Worm (Caenorhabditis elegans) whole organism, L2 larva: ENCODE data around the gene anat-1.

ENCODE experiments used
- ama-1 ChIP-seq: fragments of 150-350 bp; optimal IDR thresholded peaks from 2 replicates; lab custom pipeline; 2018; ENCODE audit warnings: inconsistent platforms
- mab-5 ChIP-seq: fragments of 150-350 bp; optimal IDR thresholded peaks from 2 replicates; lab custom pipeline; 2014; ENCODE audit warnings: missing biosample characterization, missing genetic modification characterization

ce11 chrIV:6806475-6807063 lies 35.9 kb downstream of the anat-1 start, which contains the start of gene C17H12.10:
- no peak for TF ChIP-seq ama-1 (lab: Kevin White, UChicago)
- TF ChIP-seq mab-5 (tag; lab: Kevin White, UChicago): no peak
